Worm (Caenorhabditis elegans) whole organism, L2 larva: ENCODE data around the gene josd-1.

Experiments
- ceh-82 ChIP-seq: fragments of 150-350 bp; optimal IDR thresholded peaks from 2 replicates; lab custom pipeline; 2014; ENCODE audit warnings: missing biosample characterization, missing genetic modification characterization
- dmd-4 ChIP-seq: sonication (generic microtip); optimal IDR thresholded peaks from 2 replicates; lab custom pipeline; 2017; ENCODE audit warnings: missing biosample characterization, missing genetic modification characterization
- mab-5 ChIP-seq: fragments of 150-350 bp; optimal IDR thresholded peaks from 2 replicates; lab custom pipeline; 2014; ENCODE audit warnings: missing biosample characterization, missing genetic modification characterization
- mdl-1 ChIP-seq, 2 experiments: fragments of 150-350 bp in 1 of 2; sonication (generic microtip) in 1 of 2; optimal IDR thresholded peaks; 2 replicates each; lab custom pipeline; 2017; ENCODE audit warnings: missing biosample characterization in 2 of 2, missing genetic modification characterization in 2 of 2
- ztf-11 ChIP-seq: sonication (generic microtip); optimal IDR thresholded peaks from 2 replicates; lab custom pipeline; 2017; ENCODE audit warnings: missing biosample characterization, missing genetic modification characterization

- TF ChIP-seq dmd-4 (tag; lab: Kevin White, UChicago) (no peak), mab-5 (tag; lab: Kevin White, UChicago) (no peak), ceh-82 (tag; lab: Kevin White, UChicago) (no peak), ztf-11 (tag; lab: Kevin White, UChicago) (no peak), mdl-1 (tag; optimal IDR thresholded peaks at IDR 0.05; lab: Kevin White, UChicago) (no peak)
Measured at ce11 chrIII:2818980-2819379, 17.5 kb upstream of the josd-1 start, which contains the start of gene pipp-4P.
